Fruit fly (Drosophila melanogaster): ENCODE measurements around the gene CG10479.
A peak's percentile ranks its signal among the peaks of the same experiment; 100 is the strongest.

Gene CG10479

dm6 chr3L:5976121-5976906, 507 bp upstream of the CG10479 start (continued):
- TF ChIP-seq fd96Cb (tag; optimal IDR thresholded peaks at IDR 0.05): peak; percentile 98
- peak; percentile 92 for TF ChIP-seq dati (GFP tag; IDR thresholded peaks at IDR 0.05)
- TF ChIP-seq trem (tag; optimal IDR thresholded peaks at IDR 0.05): peak; percentile 95
- TF ChIP-seq CG7556 (GFP tag; optimal IDR thresholded peaks at IDR 0.05): peak; percentile 96
- TF ChIP-seq CG1602 (GFP tag; optimal IDR thresholded peaks at IDR 0.05): peak; percentile 96
- peak; percentile 95 for TF ChIP-seq sim (GFP tag; IDR thresholded peaks at IDR 0.05)
- peak; percentile 96 for TF ChIP-seq CG10366 (GFP tag; IDR thresholded peaks at IDR 0.05)
- TF ChIP-seq CG12391 (tag; optimal IDR thresholded peaks at IDR 0.05): peak; percentile 96
- peak; percentile 70 to 93 for TF ChIP-seq Hr51 (GFP tag; optimal IDR thresholded peaks at IDR 0.05)
- no peak for TF ChIP-seq CG15479 (GFP tag; optimal IDR thresholded peaks at IDR 0.05)
- TF ChIP-seq CG14014 (GFP tag; IDR thresholded peaks at IDR 0.05): peak; percentile 85
- TF ChIP-seq so (GFP tag; IDR thresholded peaks at IDR 0.05): peak; percentile 88
- TF ChIP-seq Dref (GFP tag; IDR thresholded peaks at IDR 0.05): no peak
- peak; percentile 5 for TF ChIP-seq CG3995 (GFP tag; optimal IDR thresholded peaks at IDR 0.05)
- peak; percentile 96 for TF ChIP-seq CG17328 (GFP tag; IDR thresholded peaks at IDR 0.05)
- TF ChIP-seq pan (optimal IDR thresholded peaks at IDR 0.05): peak in 1 of 2 experiments; percentile 74
- TF ChIP-seq pan (GFP tag; optimal IDR thresholded peaks at IDR 0.05 in 1 of 2, IDR thresholded peaks at IDR 0.05 in 1 of 2): peak; percentile 76 to 97
- TF ChIP-seq CG13123 (GFP tag; optimal IDR thresholded peaks at IDR 0.05): peak; percentile 82
- TF ChIP-seq zf30C (GFP tag; optimal IDR thresholded peaks at IDR 0.05): peak; percentile 98
- peak; percentile 97 for TF ChIP-seq dmrt11E (tag; optimal IDR thresholded peaks at IDR 0.05)
- peak; percentile 96 for TF ChIP-seq Gug (GFP tag; IDR thresholded peaks at IDR 0.05)
- TF ChIP-seq nmo (GFP tag; optimal IDR thresholded peaks at IDR 0.05): peak; percentile 96
- TF ChIP-seq dpn (GFP tag; optimal IDR thresholded peaks at IDR 0.05): peak; percentile 91 to 94
- no peak for TF ChIP-seq pzg (GFP tag; optimal IDR thresholded peaks at IDR 0.05)
- TF ChIP-seq Gsc (GFP tag; IDR thresholded peaks at IDR 0.05): peak; percentile 94; the same call in 1 of the 2 replicates
- peak; percentile 96 for TF ChIP-seq Ada2b (GFP tag; IDR thresholded peaks at IDR 0.05)
- TF ChIP-seq ac (GFP tag; optimal IDR thresholded peaks at IDR 0.05): peak; percentile 76
- peak; percentile 98 for TF ChIP-seq Blimp-1 (GFP tag; optimal IDR thresholded peaks at IDR 0.05)
- TF ChIP-seq lab (GFP tag; optimal IDR thresholded peaks at IDR 0.05): peak; percentile 92
- peak; percentile 86 for TF ChIP-seq CG17802 (tag; optimal IDR thresholded peaks at IDR 0.05)
- peak; percentile 95 for TF ChIP-seq gcm (GFP tag; optimal IDR thresholded peaks at IDR 0.05)
- peak; percentile 97 for TF ChIP-seq Rx (GFP tag; IDR thresholded peaks at IDR 0.05)
- peak; percentile 67 for TF ChIP-seq pho (GFP tag; optimal IDR thresholded peaks at IDR 0.05)
- peak; percentile 94 for TF ChIP-seq oc (tag; optimal IDR thresholded peaks at IDR 0.05)
- peak; percentile 93 for TF ChIP-seq Vsx1 (GFP tag; optimal IDR thresholded peaks at IDR 0.05)
- no peak for TF ChIP-seq tna (GFP tag; IDR thresholded peaks at IDR 0.05; ENCODE audit: partially characterized antibody)
- peak; percentile 87 for TF ChIP-seq CG10462 (GFP tag; optimal IDR thresholded peaks at IDR 0.05)
- peak; percentile 39 for TF ChIP-seq schlank (tag; optimal IDR thresholded peaks at IDR 0.05)
- TF ChIP-seq CG11456 (GFP tag; IDR thresholded peaks at IDR 0.05): peak; percentile 88
- TF ChIP-seq ash1 (GFP tag; optimal IDR thresholded peaks at IDR 0.05): no peak
- TF ChIP-seq z (GFP tag; IDR thresholded peaks at IDR 0.05): peak; percentile 97
- TF ChIP-seq sd (tag; optimal IDR thresholded peaks at IDR 0.05): peak; percentile 77
- TF ChIP-seq CG2116 (GFP tag; optimal IDR thresholded peaks at IDR 0.05): peak; percentile 71
- TF ChIP-seq CG1233 (GFP tag; optimal IDR thresholded peaks at IDR 0.05): peak; percentile 87
- peak; percentile 94 for TF ChIP-seq pfk (GFP tag; optimal IDR thresholded peaks at IDR 0.05)
- peak; percentile 86 for TF ChIP-seq CG7786 (GFP tag; optimal IDR thresholded peaks at IDR 0.05)
- peak; percentile 59 for TF ChIP-seq grn (GFP tag; optimal IDR thresholded peaks at IDR 0.05)
- peak; percentile 59 for TF ChIP-seq fu2 (GFP tag; optimal IDR thresholded peaks at IDR 0.05)
- TF ChIP-seq jigr1 (GFP tag; IDR thresholded peaks at IDR 0.05): peak; percentile 98

All from whole organism, embryonic.